Fruit fly (Drosophila melanogaster) S2 (cell line): ENCODE data around the gene Flo2.

Source experiments
- CG8478 ChIP-seq: fragments of >200 bp; optimal IDR thresholded peaks from 2 replicates; lab custom pipeline; 2018
- CTCF ChIP-seq, 2 experiments: fragments of >200 bp; optimal IDR thresholded peaks; 2 replicates each; lab custom pipeline; 2018

The Flo2 gene

dm6 chrX:14953896-14954295, 114.7 kb downstream of the Flo2 start:
- TF ChIP-seq CG8478 (lab: Kevin White, UChicago), result no peak
- TF ChIP-seq CTCF (optimal IDR thresholded peaks at IDR 0.05; lab: Kevin White, UChicago), result peak; percentile 46 to 89

dm6 chrX:14955050-14955783, 116.0 kb downstream of the Flo2 start, which contains the start of the genes CG9030 and eag:
TSS of gene CG9030 (minus strand) at chrX:14955100.
TSS of gene eag (plus strand) at chrX:14955477.
- TF ChIP-seq CTCF (optimal IDR thresholded peaks at IDR 0.05; lab: Kevin White, UChicago) (peak; percentile 93 to 98), CG8478 (lab: Kevin White, UChicago) (no peak)

dm6 chrX:14960856-14961255, 121.7 kb downstream of the Flo2 start:
- no peak for TF ChIP-seq CG8478 (lab: Kevin White, UChicago)
- TF ChIP-seq CTCF (optimal IDR thresholded peaks at IDR 0.05; lab: Kevin White, UChicago), result peak in 1 of 2 experiments; percentile 6
